Worm (Caenorhabditis elegans): ENCODE measurements around the gene ZK105.11.

ZK105.11 gene

DNA sequence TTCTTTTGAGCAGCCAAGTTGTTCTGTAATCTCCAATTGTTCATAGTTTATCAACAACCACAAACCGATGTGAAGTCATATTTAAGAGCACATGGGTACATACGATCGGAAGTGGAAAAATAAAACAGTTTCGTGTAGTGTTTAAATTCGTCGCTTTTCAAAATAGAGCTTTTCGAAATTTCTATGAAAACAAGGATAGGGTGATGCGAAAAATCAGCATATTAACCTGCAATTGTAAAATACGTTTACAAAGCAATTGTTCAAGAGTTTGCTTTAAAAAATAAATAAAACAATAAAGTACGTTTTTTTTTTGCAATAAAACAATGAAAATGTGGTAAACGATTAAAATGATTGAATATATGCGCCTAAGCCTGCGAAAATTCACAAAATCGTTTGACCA is 13.5 kb upstream of the ZK105.11 start, which contains the start of gene ZK105.14:
Gene ZK105.14, minus strand, starts transcription at position 101 of the 400 bp plus-strand sequence.
- TF ChIP-seq aha-1 (tag): peak; percentile 32
- TF ChIP-seq T20F7.1 (GFP tag; optimal IDR thresholded peaks at IDR 0.05): no peak

DNA sequence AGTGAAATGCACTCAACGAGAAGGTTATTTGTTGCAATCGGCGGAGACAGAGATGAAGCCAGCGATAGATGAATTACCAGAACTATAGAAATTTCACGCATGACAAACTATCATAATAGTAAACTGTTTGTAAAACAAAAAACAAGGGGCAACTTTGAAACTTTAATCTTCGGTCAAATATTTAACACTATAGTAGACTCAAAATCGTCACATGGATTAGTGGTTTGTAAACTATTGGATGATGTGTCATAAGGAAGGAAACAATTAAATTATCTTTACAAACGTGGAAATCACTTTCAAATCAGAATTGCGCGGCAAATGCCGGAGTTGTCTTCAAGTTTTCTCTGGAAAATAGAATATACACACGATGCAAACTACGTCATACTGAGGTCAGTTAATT is 9.2 kb upstream of the ZK105.11 start, which contains the start of gene ZK105.5:
Gene ZK105.5, minus strand, starts transcription at position 101 of the 400 bp plus-strand sequence.
- no peak for TF ChIP-seq Y75B8A.6 (GFP tag; IDR thresholded peaks at IDR 0.05)
- TF ChIP-seq aha-1 (tag): peak; percentile 55

DNA sequence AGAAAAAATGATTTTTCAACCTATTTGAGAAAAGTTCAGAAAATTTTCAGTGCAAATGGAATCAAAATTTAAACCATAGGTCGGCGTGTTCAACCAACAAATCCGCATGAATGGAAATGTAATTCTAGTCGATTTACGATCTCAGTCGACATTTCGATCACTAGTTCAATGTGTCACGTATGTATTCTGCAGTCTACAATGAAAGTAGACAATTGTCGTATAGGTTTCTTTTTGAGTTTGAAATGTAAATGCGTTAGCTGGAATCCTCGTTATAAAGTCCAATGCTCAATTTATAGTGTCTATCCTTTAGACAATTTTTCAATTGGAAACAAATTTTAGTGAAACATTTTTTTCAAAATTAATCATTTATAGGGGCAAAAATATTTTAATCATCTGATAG is 7.6 kb upstream of the ZK105.11 start, which contains the start of gene ZK105.12:
Gene ZK105.12, minus strand, starts transcription at position 101 of the 400 bp plus-strand sequence.
- no peak for TF ChIP-seq ceh-32 (tag; optimal IDR thresholded peaks at IDR 0.05; ENCODE audit: poor library complexity)
- TF ChIP-seq lin-1 (GFP tag; IDR thresholded peaks at IDR 0.05): no peak
- TF ChIP-seq saeg-2 (GFP tag; IDR thresholded peaks at IDR 0.05): no peak
- no peak for TF ChIP-seq Y75B8A.6 (GFP tag; IDR thresholded peaks at IDR 0.05)

DNA sequence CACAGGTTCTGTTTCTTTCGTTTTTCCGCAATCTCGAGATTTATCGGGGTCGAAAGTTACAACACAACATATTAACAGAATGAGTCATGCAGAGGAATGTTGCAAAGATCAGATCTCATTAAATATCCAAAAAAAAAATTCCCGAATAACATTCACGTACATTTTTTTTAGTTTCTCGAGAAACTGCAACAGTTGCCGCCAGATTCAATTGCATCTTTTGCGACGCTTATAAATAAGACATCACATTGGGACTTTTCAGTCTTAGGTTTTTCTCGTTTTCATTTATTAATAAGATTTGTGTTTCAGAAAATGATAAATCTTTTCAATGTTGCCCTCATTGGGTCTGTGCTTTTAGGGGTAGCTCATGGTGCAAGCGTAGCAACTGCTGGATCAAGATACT is 5.3 kb upstream of the ZK105.11 start, which contains the start of gene ZK105.1:
Gene ZK105.1, plus strand, starts transcription at position 301 of the 400 bp plus-strand sequence.
- peak in 1 of 2 experiments; percentile 3 for TF ChIP-seq daf-16 (GFP tag; optimal IDR thresholded peaks at IDR 0.05)
- TF ChIP-seq daf-16 (tag; optimal IDR thresholded peaks at IDR 0.05): no peak
- TF ChIP-seq snpc-1.2 (GFP tag; IDR thresholded peaks at IDR 0.05): no peak

DNA sequence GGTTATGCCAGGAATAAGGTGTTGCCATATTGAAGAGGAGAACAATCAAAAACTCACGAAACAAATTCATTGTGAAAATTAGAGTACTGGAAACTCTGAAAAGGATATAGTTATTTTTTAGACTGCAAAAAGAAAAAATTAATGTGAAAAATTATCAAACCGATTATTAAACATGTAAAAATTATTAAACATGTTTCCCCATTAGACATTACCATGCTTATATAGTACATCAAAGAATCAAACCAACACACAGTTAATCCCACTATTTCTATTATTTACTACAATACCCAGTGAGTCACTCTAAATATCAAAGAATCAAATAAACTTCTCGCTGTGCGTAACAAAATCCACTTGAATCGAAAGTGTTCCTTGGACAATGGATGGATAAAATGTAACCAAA is 4.6 kb upstream of the ZK105.11 start, which contains the start of gene ZK105.13:
Gene ZK105.13, minus strand, starts transcription at position 101 of the 400 bp plus-strand sequence.
- no peak for TF ChIP-seq nhr-77 (tag; optimal IDR thresholded peaks at IDR 0.05)
- no peak for TF ChIP-seq nhr-11 (tag; optimal IDR thresholded peaks at IDR 0.05)
- TF ChIP-seq T20F7.1 (GFP tag; optimal IDR thresholded peaks at IDR 0.05): no peak
- TF ChIP-seq D1046.2 (GFP tag; IDR thresholded peaks at IDR 0.05): no peak
- TF ChIP-seq zfp-3 (GFP tag; conservative IDR thresholded peaks at IDR 0.05): no peak
- no peak for TF ChIP-seq ceh-20 (GFP tag; IDR thresholded peaks at IDR 0.05)
- TF ChIP-seq nhr-237 (tag; optimal IDR thresholded peaks at IDR 0.05): no peak
- TF ChIP-seq daf-19 (GFP tag; conservative IDR thresholded peaks at IDR 0.05): no peak
- no peak for TF ChIP-seq lin-15B (tag; optimal IDR thresholded peaks at IDR 0.05)
- no peak for TF ChIP-seq dve-1 (tag; optimal IDR thresholded peaks at IDR 0.05; ENCODE audit: insufficient read depth)
- TF ChIP-seq nhr-111 (GFP tag; optimal IDR thresholded peaks at IDR 0.05): no peak
- no peak for TF ChIP-seq nhr-10 (tag; optimal IDR thresholded peaks at IDR 0.05)
- TF ChIP-seq zag-1 (tag; optimal IDR thresholded peaks at IDR 0.05): no peak
- no peak for TF ChIP-seq rbr-2 (tag; optimal IDR thresholded peaks at IDR 0.05)
- TF ChIP-seq ceh-62 (tag; optimal IDR thresholded peaks at IDR 0.05): no peak
- no peak for TF ChIP-seq F37D6.2 (tag; optimal IDR thresholded peaks at IDR 0.05)
- TF ChIP-seq php-3 (GFP tag; IDR thresholded peaks at IDR 0.05): no peak
- no peak for TF ChIP-seq ceh-82 (tag; optimal IDR thresholded peaks at IDR 0.05)
- TF ChIP-seq mxl-2 (GFP tag; conservative IDR thresholded peaks at IDR 0.05): no peak
- TF ChIP-seq unc-39 (tag; optimal IDR thresholded peaks at IDR 0.05): no peak

DNA sequence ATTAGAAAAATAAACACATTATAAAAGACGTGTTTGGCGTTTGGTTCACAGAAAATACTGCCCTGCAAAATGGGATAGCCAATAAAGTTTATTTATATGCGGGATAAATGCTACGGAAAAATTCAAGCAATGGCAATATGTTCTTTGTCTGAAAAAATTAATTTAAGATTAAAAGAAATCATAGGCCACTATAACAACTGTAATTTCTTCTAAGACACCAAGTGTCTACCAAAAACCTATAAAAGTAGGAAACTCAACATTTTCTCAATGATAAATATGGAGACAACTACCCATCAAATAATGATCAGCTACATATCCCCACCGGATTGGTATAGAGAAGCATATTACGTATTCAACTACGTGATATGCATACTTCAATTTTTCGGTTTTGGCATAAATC is 3.1 kb downstream of the ZK105.11 start, which contains the start of gene srw-3:
Gene srw-3, plus strand, starts transcription at position 301 of the 400 bp plus-strand sequence.
- no peak for TF ChIP-seq zip-2 (tag; optimal IDR thresholded peaks at IDR 0.05)
- TF ChIP-seq dmd-9 (GFP tag; IDR thresholded peaks at IDR 0.05): no peak
- no peak for TF ChIP-seq saeg-2 (GFP tag; IDR thresholded peaks at IDR 0.05)
- no peak for TF ChIP-seq tag-97 (GFP tag; IDR thresholded peaks at IDR 0.05)
- no peak for TF ChIP-seq ceh-82 (tag; optimal IDR thresholded peaks at IDR 0.05)
- no peak for TF ChIP-seq daf-8 (GFP tag; IDR thresholded peaks at IDR 0.05)
- TF ChIP-seq snpc-1.2 (GFP tag; IDR thresholded peaks at IDR 0.05): no peak
- TF ChIP-seq zip-11 (GFP tag; IDR thresholded peaks at IDR 0.05): no peak
- TF ChIP-seq lin-39 (tag; optimal IDR thresholded peaks at IDR 0.05): no peak
- TF ChIP-seq hlh-11 (tag; optimal IDR thresholded peaks at IDR 0.05): no peak
- TF ChIP-seq nhr-102 (tag; optimal IDR thresholded peaks at IDR 0.05): no peak
- no peak for TF ChIP-seq nhr-48 (tag; optimal IDR thresholded peaks at IDR 0.05)
- no peak for TF ChIP-seq zfp-3 (GFP tag; conservative IDR thresholded peaks at IDR 0.05)
- no peak for TF ChIP-seq fkh-10 (GFP tag; optimal IDR thresholded peaks at IDR 0.05)
- no peak for TF ChIP-seq T26A8.4 (GFP tag; IDR thresholded peaks at IDR 0.05)
